Worm (Caenorhabditis elegans) whole organism, L4 larva: ENCODE measurements around the gene srh-147.

Experiments used
- aly-2 ChIP-seq: sonication (generic microtip); optimal IDR thresholded peaks from 2 replicates; lab custom pipeline; 2018; ENCODE audit warnings: missing biosample characterization, missing genetic modification characterization
- dmd-6 ChIP-seq: fragments of 200-800 bp; sonication (Bioruptor generic); IDR thresholded peaks from 2 replicates; pipeline ENCODE4 v1.3.6; 2022; ENCODE audit warnings: missing genetic modification reagents, missing genetic modification characterization, missing compliant biosample characterization
- hmg-1.1 ChIP-seq: fragments of 200-800 bp; sonication (Bioruptor generic); IDR thresholded peaks from 2 replicates; pipeline ENCODE4 v1.3.6; 2022; ENCODE audit warnings: missing genetic modification reagents, missing genetic modification characterization, missing compliant biosample characterization
- jun-1 ChIP-seq: fragments of 150-350 bp; optimal IDR thresholded peaks from 2 replicates; lab custom pipeline; 2014; ENCODE audit warnings: missing biosample characterization, missing genetic modification reagents, missing genetic modification characterization
- lin-1 ChIP-seq: fragments of 200-800 bp; sonication (Bioruptor generic); IDR thresholded peaks from 2 replicates; pipeline ENCODE4 v1.3.6; 2022; ENCODE audit warnings: missing genetic modification reagents, missing genetic modification characterization, missing compliant biosample characterization
- lin-39 ChIP-seq: fragments of 150-350 bp; optimal IDR thresholded peaks from 2 replicates; lab custom pipeline; 2014; ENCODE audit warnings: missing biosample characterization, missing genetic modification reagents, missing genetic modification characterization
- nhr-76 ChIP-seq: fragments of 150-350 bp; optimal IDR thresholded peaks from 2 replicates; lab custom pipeline; 2014; ENCODE audit warnings: missing biosample characterization, missing genetic modification characterization
- spr-1 ChIP-seq: sonication (generic microtip); optimal IDR thresholded peaks from 2 replicates; lab custom pipeline; 2016; ENCODE audit warnings: mild to moderate bottlenecking, missing genetic modification characterization, missing compliant biosample characterization
- unc-39 ChIP-seq: sonication (generic microtip); optimal IDR thresholded peaks from 2 replicates; lab custom pipeline; 2017; ENCODE audit warnings: missing biosample characterization, missing genetic modification characterization
- unc-62 ChIP-seq, 3 experiments: fragments of 150-350 bp in 1 of 3; sonication (generic microtip); optimal IDR thresholded peaks in 2 of 3; peaks in 1 of 3; 1 replicate in 1 of 3; 2 replicates in 2 of 3; lab custom pipeline; 2014 to 2017; ENCODE audit warnings: missing biosample characterization in 3 of 3, missing genetic modification characterization in 3 of 3, missing genetic modification reagents in 3 of 3, missing genotype in 1 of 3
- zfp-2 ChIP-seq: sonication (generic microtip); optimal IDR thresholded peaks from 2 replicates; lab custom pipeline; 2016; ENCODE audit warnings: mild to moderate bottlenecking, missing genetic modification characterization, missing compliant biosample characterization

ce11 chrV:15888751-15889150, 38.6 kb upstream of the srh-147 start, which contains the start of gene cgt-1:
- TF ChIP-seq dmd-6 (GFP tag; lab: Robert Waterston, UW) (no peak), aly-2 (no peak), nhr-76 (tag; lab: Kevin White, UChicago) (no peak), lin-1 (GFP tag; lab: Robert Waterston, UW) (no peak), jun-1 (tag; lab: Kevin White, UChicago) (no peak), unc-39 (tag; lab: Kevin White, UChicago) (no peak), spr-1 (tag; lab: Kevin White, UChicago) (no peak), lin-39 (no peak), hmg-1.1 (GFP tag; lab: Robert Waterston, UW) (no peak), unc-62 (GFP tag; optimal IDR thresholded peaks at IDR 0.05 in 1 of 2; lab: Kevin White, UChicago) (no peak), unc-62 (tag; optimal IDR thresholded peaks at IDR 0.05; lab: Kevin White, UChicago) (no peak), zfp-2 (tag; lab: Kevin White, UChicago) (no peak)
